Worm (Caenorhabditis elegans) whole organism, L4/young adult: ENCODE measurements around the gene srg-64.

Experiments used
- W03F9.2 ChIP-seq: fragments of 150-350 bp; optimal IDR thresholded peaks from 2 replicates; lab custom pipeline; 2014; ENCODE audit warnings: missing biosample characterization, missing genetic modification characterization
- dao-5 ChIP-seq: sonication (generic microtip); optimal IDR thresholded peaks from 2 replicates; lab custom pipeline; 2016; ENCODE audit warnings: missing genotype, missing genetic modification characterization, moderate library complexity, missing compliant biosample characterization
- him-1 ChIP-seq: sonication (generic microtip); optimal IDR thresholded peaks from 2 replicates; lab custom pipeline; 2016; ENCODE audit warnings: missing genotype, missing genetic modification reagents, missing genetic modification characterization, missing compliant biosample characterization

srg-64 gene

DNA sequence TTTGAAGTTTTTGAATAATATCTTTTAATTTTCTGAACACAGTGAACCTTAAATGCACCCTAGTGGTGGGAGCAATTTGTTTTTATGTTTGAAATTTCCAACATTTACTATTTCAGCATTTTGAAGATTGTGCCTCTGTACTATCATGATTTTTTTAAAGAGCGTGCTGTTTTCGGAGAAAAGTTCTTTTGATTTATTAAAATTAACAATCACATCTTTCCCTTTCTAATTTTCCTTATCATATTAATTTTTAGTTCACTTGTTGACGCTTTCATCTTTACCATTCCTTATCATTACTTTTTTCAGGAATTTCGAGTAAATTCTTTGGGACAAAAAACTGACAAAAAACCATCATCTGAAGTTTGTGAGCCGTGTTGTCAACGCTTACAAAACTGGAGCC is 32.5 kb downstream of the srg-64 start, which contains the start of gene nhr-48:
Gene nhr-48, plus strand, starts transcription at position 301 of the 400 bp plus-strand sequence.
- TF ChIP-seq him-1 (tag; lab: Kevin White, UChicago) = no peak
- TF ChIP-seq dao-5 (tag; lab: Kevin White, UChicago) = no peak
- TF ChIP-seq W03F9.2 (tag; lab: Kevin White, UChicago) = no peak

DNA sequence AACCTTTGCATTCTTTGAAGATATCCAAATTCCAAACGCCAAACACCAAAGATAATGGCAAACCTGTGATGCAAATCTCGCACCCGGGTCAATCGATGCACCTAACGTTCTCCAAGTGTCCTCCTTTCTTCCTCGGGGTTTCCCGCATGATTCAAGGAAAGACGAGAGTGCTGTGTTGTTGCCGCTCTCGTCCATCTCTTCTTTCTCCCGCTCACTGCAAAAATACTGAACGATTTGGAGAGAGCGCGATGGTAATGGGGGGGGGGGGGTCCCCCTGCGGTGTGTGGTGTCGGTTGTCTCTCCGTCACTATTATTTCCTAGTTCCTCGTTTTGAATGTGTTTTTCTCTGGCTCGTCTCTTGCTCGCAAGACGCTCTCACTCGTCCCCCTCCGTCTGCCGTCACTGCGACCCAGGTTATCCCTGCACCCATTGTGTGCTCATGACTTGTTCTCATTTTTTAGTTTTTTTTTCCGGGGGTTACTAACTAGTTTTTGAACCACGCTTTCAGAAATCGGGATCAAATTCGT is 33.0 kb downstream of the srg-64 start:
- no peak for TF ChIP-seq dao-5 (tag; lab: Kevin White, UChicago)
- no peak for TF ChIP-seq W03F9.2 (tag; lab: Kevin White, UChicago)
- peak; percentile 39 for TF ChIP-seq him-1 (tag; lab: Kevin White, UChicago)

DNA sequence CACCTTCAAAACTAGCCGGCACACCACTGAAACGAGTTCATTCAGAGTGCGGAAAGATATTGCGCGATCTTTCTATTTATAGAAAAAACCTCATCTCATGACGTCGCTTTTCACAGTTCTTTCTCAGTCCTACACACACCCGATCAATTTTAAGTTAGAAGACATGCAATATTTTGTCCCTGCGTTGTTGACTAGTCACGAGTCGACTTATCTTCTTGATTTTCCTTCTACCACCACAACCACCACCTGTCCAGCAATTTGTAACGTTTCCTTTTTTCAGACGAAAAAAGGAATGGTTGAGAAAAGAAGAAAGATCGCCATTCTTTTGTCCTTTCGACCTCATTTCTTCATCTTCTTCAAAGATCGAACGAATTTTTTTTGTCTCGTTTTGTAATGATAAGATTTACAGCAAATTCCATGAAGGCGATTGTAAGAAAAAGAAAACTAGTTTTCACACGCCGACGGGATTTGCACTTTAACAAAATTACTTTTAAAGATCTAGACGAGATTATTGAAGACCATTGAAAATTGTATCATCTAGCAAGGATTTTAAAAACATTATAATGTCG is 34.2 kb downstream of the srg-64 start:
- TF ChIP-seq dao-5 (tag; lab: Kevin White, UChicago) = no peak

DNA sequence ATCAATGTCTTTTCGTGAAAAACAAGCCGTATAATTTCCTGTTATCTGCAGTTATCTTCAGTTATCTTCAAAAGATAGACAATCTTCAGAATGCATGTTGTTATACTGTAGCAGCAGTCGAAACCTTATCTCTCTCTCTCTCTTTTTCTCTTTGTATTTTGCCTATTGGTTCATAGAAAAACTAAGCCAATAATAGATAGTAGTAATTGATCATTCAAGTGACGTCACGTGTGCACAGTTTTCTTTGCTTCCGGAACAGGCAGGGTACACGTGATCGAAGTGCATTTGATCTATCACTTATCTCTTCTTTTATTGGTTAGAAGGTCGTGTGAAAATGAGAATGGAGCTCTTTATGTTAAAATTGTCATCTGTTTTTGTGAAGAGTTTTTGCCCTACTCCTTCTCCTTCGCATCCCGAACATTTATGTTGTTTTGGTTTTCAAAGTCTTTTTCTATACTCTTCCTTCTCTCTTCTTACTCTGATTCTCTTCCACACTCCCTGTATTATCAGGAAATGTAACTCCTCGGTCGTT is 35.8 kb downstream of the srg-64 start:
- TF ChIP-seq W03F9.2 (tag; lab: Kevin White, UChicago) (no peak), dao-5 (tag; lab: Kevin White, UChicago) (no peak), him-1 (tag; lab: Kevin White, UChicago) (no peak)

DNA sequence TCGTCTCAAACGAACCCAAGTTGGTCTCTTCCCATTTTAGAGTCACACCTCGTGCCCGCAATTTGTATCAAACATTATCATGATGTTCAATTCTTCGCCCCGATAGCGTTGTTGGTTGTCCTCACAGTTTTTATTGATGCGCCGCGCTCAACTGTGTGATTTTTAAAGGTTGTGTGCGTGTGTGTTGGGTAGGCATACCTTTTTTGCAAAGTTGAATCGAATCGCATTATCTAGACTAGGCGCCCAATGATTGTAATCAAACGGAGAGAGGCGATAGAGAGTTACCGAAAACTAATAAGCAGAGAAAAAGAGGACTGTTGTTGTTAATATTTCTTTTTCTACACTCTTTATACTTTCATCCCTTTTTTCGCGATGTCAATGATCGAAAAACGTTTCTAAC is 40.2 kb downstream of the srg-64 start:
- TF ChIP-seq dao-5 (tag; lab: Kevin White, UChicago) = no peak
- no peak for TF ChIP-seq him-1 (tag; lab: Kevin White, UChicago)
- TF ChIP-seq W03F9.2 (tag; lab: Kevin White, UChicago) = no peak

DNA sequence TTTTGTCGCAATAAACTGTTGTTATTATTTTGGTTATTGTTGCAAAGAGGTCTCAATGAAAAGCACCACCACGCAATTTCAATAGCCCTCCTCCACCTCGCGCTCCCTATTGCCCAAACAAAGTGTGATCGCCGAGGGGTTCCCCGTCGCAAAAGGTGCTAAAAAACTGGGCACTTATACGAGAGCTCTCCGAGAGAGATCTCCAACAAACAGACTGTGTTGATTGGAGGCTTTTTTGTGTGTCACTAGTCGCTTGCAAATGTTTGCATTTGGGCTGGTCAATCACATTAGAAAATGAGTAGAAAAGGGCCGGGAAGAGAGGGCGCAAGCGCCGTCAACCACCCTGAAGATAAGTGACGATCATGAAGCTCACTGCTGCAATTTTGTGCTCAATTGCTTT is 44.0 kb downstream of the srg-64 start, which contains the start of gene ZK662.2:
Gene ZK662.2, plus strand, starts transcription at position 301 of the 400 bp plus-strand sequence.
- TF ChIP-seq W03F9.2 (tag; lab: Kevin White, UChicago) (no peak), him-1 (tag; lab: Kevin White, UChicago) (no peak), dao-5 (tag; lab: Kevin White, UChicago) (no peak)

DNA sequence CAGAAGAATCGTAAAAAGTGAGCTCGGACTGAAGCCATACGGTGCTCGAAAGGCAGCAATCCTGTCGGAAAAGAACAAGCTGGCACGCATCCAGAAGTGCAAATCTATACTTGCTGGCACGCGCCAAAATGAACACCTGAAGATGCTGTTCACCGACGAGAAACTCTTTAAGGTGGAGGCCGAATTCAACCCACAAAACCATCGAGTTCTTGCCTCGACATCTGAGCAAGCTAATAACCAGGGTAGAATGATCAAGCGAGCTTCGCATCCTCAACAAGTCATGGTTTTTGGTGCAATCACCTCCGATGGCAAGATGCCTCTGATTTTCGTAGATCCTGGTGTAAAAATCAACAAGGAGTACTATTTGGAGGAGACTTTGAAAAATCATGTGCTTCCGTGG is 47.0 kb downstream of the srg-64 start:
- no peak for TF ChIP-seq him-1 (tag; lab: Kevin White, UChicago)
- no peak for TF ChIP-seq W03F9.2 (tag; lab: Kevin White, UChicago)
- TF ChIP-seq dao-5 (tag; lab: Kevin White, UChicago) = no peak

DNA sequence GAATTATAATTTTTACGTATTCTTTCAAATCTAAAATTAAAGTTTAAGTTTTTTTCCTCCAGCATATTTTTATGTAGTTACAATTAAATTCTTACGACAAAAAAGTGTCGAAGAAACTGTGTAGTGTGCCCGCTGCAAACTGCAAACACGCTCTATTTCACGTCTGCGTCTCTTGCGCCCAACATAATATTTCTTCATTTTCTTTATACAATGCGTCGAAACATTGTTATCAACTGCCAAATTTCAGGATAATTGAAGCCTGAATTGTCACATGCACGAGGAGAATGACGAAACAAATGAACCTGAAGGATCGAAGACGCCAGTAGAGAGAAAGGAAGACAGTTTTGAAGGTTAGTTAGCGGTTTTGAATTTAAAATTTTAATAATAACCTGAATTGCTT is 51.2 kb downstream of the srg-64 start, which contains the start of gene C03H12.1:
Gene C03H12.1, plus strand, starts transcription at position 206 of the 400 bp plus-strand sequence.
- TF ChIP-seq him-1 (tag; lab: Kevin White, UChicago) (no peak), dao-5 (tag; lab: Kevin White, UChicago) (no peak), W03F9.2 (tag; lab: Kevin White, UChicago) (no peak)
